Fruit fly (Drosophila melanogaster) whole organism, pupa: ENCODE data around the gene CG15382.

Experiments
- CG12605 ChIP-seq: fragments of 200-800 bp; sonication (Bioruptor generic); IDR thresholded peaks from 2 replicates; pipeline ENCODE4 v1.3.6; 2022; ENCODE audit warnings: missing biosample characterization, missing genetic modification characterization
- CG13204 ChIP-seq: fragments of 200-800 bp; sonication (Bioruptor generic); optimal IDR thresholded peaks from 2 replicates; lab custom pipeline; 2018; ENCODE audit warnings: missing biosample characterization, mild to moderate bottlenecking, missing genetic modification characterization, moderate library complexity
- CG15710 ChIP-seq: fragments of 200-800 bp; sonication (Bioruptor generic); optimal IDR thresholded peaks from 2 replicates; lab custom pipeline; 2018; ENCODE audit warnings: missing biosample characterization, mild to moderate bottlenecking, missing genetic modification characterization, moderate library complexity
- CG32121 ChIP-seq: fragments of 200-800 bp; sonication (Bioruptor generic); IDR thresholded peaks from 2 replicates; pipeline ENCODE4 v1.3.6; 2022; ENCODE audit warnings: missing biosample characterization, missing genetic modification characterization
- CG4496 ChIP-seq: fragments of 200-800 bp; sonication (Bioruptor generic); IDR thresholded peaks from 3 replicates; pipeline ENCODE4 v1.3.6; 2022; ENCODE audit warnings: missing biosample characterization, missing genetic modification characterization
- CG8159 ChIP-seq: fragments of 200-800 bp; sonication (Bioruptor generic); optimal IDR thresholded peaks from 3 replicates; lab custom pipeline; 2018; ENCODE audit warnings: missing biosample characterization, mild to moderate bottlenecking, missing genetic modification characterization, moderate library complexity
- CG9948 ChIP-seq: fragments of 200-800 bp; sonication (Bioruptor generic); optimal IDR thresholded peaks from 2 replicates; lab custom pipeline; 2018; ENCODE audit warnings: missing biosample characterization, mild to moderate bottlenecking, missing genetic modification characterization, moderate library complexity
- D1 ChIP-seq: fragments of 200-800 bp; sonication (Bioruptor generic); optimal IDR thresholded peaks from 2 replicates; lab custom pipeline; 2018; ENCODE audit warnings: missing biosample characterization, mild to moderate bottlenecking, missing genetic modification characterization, moderate library complexity
- EcR ChIP-seq: fragments of 200-800 bp; sonication (Bioruptor generic); optimal IDR thresholded peaks from 3 replicates; lab custom pipeline; 2019; ENCODE audit warnings: missing biosample characterization, missing genetic modification characterization, mild to moderate bottlenecking, moderate library complexity, missing genetic modification reagents
- Ets98B ChIP-seq: fragments of 200-800 bp; sonication (Bioruptor generic); IDR thresholded peaks from 2 replicates; pipeline ENCODE4 v1.3.6; 2022; ENCODE audit warnings: missing biosample characterization, missing genetic modification characterization
- Pif1A ChIP-seq: fragments of 200-800 bp; sonication (Bioruptor generic); optimal IDR thresholded peaks from 3 replicates; lab custom pipeline; 2016; ENCODE audit warnings: missing biosample characterization, missing genetic modification characterization
- Pif1B ChIP-seq: fragments of 200-800 bp; sonication (Bioruptor generic); optimal IDR thresholded peaks from 3 replicates; lab custom pipeline; 2016; ENCODE audit warnings: missing biosample characterization, missing genetic modification characterization
- fd96Ca ChIP-seq: fragments of 200-800 bp; sonication (Bioruptor generic); IDR thresholded peaks from 3 replicates; pipeline ENCODE4 v1.3.6; 2022; ENCODE audit warnings: missing biosample characterization, missing genetic modification characterization
- gl ChIP-seq: fragments of 200-800 bp; sonication (Bioruptor generic); optimal IDR thresholded peaks from 2 replicates; lab custom pipeline; 2018; ENCODE audit warnings: missing biosample characterization, mild to moderate bottlenecking, missing genetic modification characterization

CG15382 gene

DNA sequence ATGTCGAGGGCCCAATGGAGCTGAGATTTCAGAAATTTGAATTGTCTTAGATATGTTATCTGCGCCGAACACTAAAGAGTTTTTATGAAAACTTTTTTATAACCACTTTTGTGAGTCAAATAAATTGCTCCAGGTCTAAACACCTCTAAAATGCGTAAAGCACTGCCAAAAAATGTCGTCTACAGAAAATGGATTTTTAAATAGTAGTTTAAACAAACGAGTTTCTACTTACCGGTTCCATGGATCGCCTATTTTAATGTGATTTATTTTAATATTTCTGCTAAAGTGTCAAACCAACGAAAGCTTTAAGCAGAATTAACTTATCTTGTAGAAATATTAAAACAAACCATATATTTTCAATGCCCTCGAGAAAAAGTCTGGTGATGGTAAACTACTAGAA lies 50.5 kb downstream of the CG15382 start, which contains the start of gene CG31668:
TSS of gene CG31668 (minus strand) at position 101 of the 400 bp plus-strand sequence.
- no peak for TF ChIP-seq CG32121 (GFP tag; lab: Robert Waterston, UW)
- no peak for TF ChIP-seq gl
- TF ChIP-seq CG13204 = no peak
- no peak for TF ChIP-seq D1 (tag; lab: Kevin White, UChicago)
- no peak for TF ChIP-seq Ets98B (GFP tag; lab: Robert Waterston, UW)
- TF ChIP-seq CG9948 = no peak
- TF ChIP-seq CG8159 (tag; lab: Kevin White, UChicago) = no peak
- TF ChIP-seq Pif1A (GFP tag; lab: Kevin White, UChicago) = no peak
- TF ChIP-seq EcR (GFP tag; lab: Kevin White, UChicago) = no peak
- TF ChIP-seq CG12605 (GFP tag; lab: Robert Waterston, UW) = no peak
- no peak for TF ChIP-seq Pif1B (GFP tag; lab: Kevin White, UChicago)
- TF ChIP-seq CG15710 (tag; lab: Kevin White, UChicago) = no peak
- no peak for TF ChIP-seq CG4496 (GFP tag; lab: Robert Waterston, UW)
- no peak for TF ChIP-seq fd96Ca (GFP tag; lab: Robert Waterston, UW)
